Worm (Caenorhabditis elegans) whole organism, L4 larva: ENCODE data around the gene Y57A10B.7.

Source experiments
- ceh-28 ChIP-seq: fragments of 150-350 bp; optimal IDR thresholded peaks from 2 replicates; lab custom pipeline; 2014; ENCODE audit warnings: missing biosample characterization, missing genetic modification reagents, missing genetic modification characterization
- zfp-2 ChIP-seq: sonication (generic microtip); optimal IDR thresholded peaks from 2 replicates; lab custom pipeline; 2016; ENCODE audit warnings: mild to moderate bottlenecking, missing genetic modification characterization, missing compliant biosample characterization

DNA sequence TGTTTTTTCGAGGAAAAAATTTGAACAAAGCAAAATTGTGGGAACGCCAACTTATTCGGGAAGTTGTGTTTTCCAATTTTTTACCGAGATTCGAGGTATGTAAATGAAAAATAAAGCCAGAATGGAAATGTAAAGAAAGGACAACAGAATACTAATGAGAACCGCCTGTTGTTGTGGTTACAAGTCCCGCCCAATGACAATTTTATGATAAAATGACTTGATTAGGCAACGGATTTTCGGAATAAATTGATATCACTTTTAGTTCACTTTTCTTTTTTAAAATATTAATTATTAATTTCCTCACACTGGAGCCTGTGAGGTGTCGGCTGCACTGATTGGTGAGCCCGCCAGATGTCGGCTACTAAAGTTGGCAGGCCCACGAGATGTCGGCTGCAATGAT, 38.8 kb upstream of the Y57A10B.7 start, which contains the start of gene dct-12:
- TF ChIP-seq zfp-2 (tag; lab: Kevin White, UChicago) (no peak), ceh-28 (tag; lab: Kevin White, UChicago) (no peak)
